Worm (Caenorhabditis elegans): ENCODE data around the gene F54F2.9.
A peak's percentile ranks its signal among the peaks of the same experiment; 100 is the strongest.

F54F2.9 gene

DNA sequence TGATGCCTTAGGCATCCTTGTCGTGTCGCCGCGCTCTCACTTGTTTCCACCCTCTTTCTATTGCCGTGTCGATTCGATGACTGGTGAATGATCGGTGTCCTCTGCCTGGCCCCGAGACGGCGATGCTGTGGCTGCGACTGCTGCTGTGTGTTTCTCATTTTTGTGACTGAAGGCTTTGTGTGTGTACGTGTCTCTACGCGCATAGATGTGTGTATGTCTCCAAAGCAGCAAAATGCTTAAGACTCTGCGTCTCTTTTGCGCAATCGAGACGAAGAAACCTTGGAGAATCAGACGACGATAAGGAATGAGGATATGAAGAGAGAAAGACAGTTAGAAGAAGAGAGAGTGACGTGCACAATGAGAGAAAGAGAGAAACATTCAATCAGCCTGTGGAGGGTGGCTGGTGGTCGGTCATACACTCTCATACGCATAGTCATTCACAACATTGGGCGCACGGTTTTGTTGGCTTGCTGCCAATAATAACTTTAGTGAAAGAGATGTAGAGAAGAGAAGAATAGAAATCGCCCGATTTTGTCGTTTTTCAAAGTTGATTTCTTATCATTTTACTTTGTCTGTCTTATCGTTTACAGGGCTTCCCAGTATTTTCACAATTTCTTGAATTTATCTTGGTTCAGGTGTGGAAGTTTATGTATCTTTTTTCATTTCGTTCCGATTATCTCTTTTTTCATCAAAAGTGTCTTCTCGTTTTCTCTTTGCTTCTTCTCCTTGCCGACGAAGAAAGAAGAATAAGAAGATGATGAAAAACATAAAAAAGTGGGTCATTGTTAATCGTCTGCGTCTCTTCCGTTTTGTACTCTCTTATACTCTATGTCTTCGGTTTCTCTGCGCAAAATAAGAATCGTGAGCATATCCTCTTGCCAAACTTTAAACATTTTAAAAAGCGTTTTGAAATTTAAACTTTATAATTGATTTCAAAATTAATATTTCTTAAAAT lies 24.9 kb downstream of the F54F2.9 start:
- TF ChIP-seq elt-3 (tag; optimal IDR thresholded peaks at IDR 0.05), result peak in 1 of 3 experiments; percentile 69
- peak; percentile 95 for TF ChIP-seq mdl-1 (tag; optimal IDR thresholded peaks at IDR 0.05)
- TF ChIP-seq unc-62 (GFP tag; optimal IDR thresholded peaks at IDR 0.05), result peak; percentile 99
- peak; percentile 93 for TF ChIP-seq elt-2 (tag; optimal IDR thresholded peaks at IDR 0.05)
- peak; percentile 98 for TF ChIP-seq nfya-1 (tag; optimal IDR thresholded peaks at IDR 0.05; ENCODE audit: insufficient read depth)
- TF ChIP-seq ceh-16 (tag; optimal IDR thresholded peaks at IDR 0.05), result no peak
- peak; percentile 70 for TF ChIP-seq ztf-4 (tag; optimal IDR thresholded peaks at IDR 0.05)
- peak in 1 of 2 experiments; percentile 75 for TF ChIP-seq eor-1 (tag; optimal IDR thresholded peaks at IDR 0.05)
- peak; percentile 89 for TF ChIP-seq aly-2 (tag; optimal IDR thresholded peaks at IDR 0.05)
- peak; percentile 91 for TF ChIP-seq egl-27 (tag; optimal IDR thresholded peaks at IDR 0.05)
- peak; percentile 99 for TF ChIP-seq pha-4 (tag; optimal IDR thresholded peaks at IDR 0.05)
- TF ChIP-seq R02D3.7 (tag; optimal IDR thresholded peaks at IDR 0.05), result peak; percentile 77
- TF ChIP-seq ceh-28 (tag; optimal IDR thresholded peaks at IDR 0.05), result peak; percentile 93
- peak; percentile 98 for TF ChIP-seq nhr-23 (tag; optimal IDR thresholded peaks at IDR 0.05)
- peak; percentile 70 for TF ChIP-seq nhr-43 (tag; optimal IDR thresholded peaks at IDR 0.05; ENCODE audit: poor library complexity, severe bottlenecking)
- TF ChIP-seq lsy-12 (tag; optimal IDR thresholded peaks at IDR 0.05), result peak; percentile 91
- TF ChIP-seq lin-39 (tag; optimal IDR thresholded peaks at IDR 0.05), result peak; percentile 97
- TF ChIP-seq snpc-4 (tag; optimal IDR thresholded peaks at IDR 0.05), result peak; percentile 88
- peak; percentile 40 for TF ChIP-seq mml-1 (tag; optimal IDR thresholded peaks at IDR 0.05)
- peak; percentile 86 for TF ChIP-seq sea-2 (GFP tag; optimal IDR thresholded peaks at IDR 0.05)
- TF ChIP-seq nhr-76 (tag; optimal IDR thresholded peaks at IDR 0.05), result no peak
- TF ChIP-seq fkh-2 (tag; optimal IDR thresholded peaks at IDR 0.05), result no peak
- peak; percentile 84 for TF ChIP-seq egl-5 (tag; optimal IDR thresholded peaks at IDR 0.05)
- TF ChIP-seq nhr-25 (tag; optimal IDR thresholded peaks at IDR 0.05), result peak; percentile 99
- peak; percentile 82 for TF ChIP-seq fkh-10 (GFP tag; optimal IDR thresholded peaks at IDR 0.05)
- TF ChIP-seq ceh-82 (tag; optimal IDR thresholded peaks at IDR 0.05), result peak; percentile 75
- peak; percentile 98 for TF ChIP-seq nhr-11 (tag; optimal IDR thresholded peaks at IDR 0.05)
- peak; percentile 69 for TF ChIP-seq elt-1 (tag; optimal IDR thresholded peaks at IDR 0.05)
- no peak for TF ChIP-seq nhr-237 (tag; optimal IDR thresholded peaks at IDR 0.05)
- TF ChIP-seq jun-1 (tag; optimal IDR thresholded peaks at IDR 0.05), result peak; percentile 95
- TF ChIP-seq pqm-1 (tag; optimal IDR thresholded peaks at IDR 0.05), result peak; percentile 62
- TF ChIP-seq ceh-9 (tag; optimal IDR thresholded peaks at IDR 0.05), result peak; percentile 50
- peak; percentile 92 for TF ChIP-seq tbx-2 (tag; optimal IDR thresholded peaks at IDR 0.05)
- TF ChIP-seq zag-1 (tag; optimal IDR thresholded peaks at IDR 0.05), result peak; percentile 82
- TF ChIP-seq lin-15B (tag; optimal IDR thresholded peaks at IDR 0.05), result peak; percentile 74
- peak; percentile 89 for TF ChIP-seq skn-1 (tag; optimal IDR thresholded peaks at IDR 0.05)
- peak; percentile 90 for TF ChIP-seq ama-1 (optimal IDR thresholded peaks at IDR 0.05)
- no peak for TF ChIP-seq ztf-11 (tag; optimal IDR thresholded peaks at IDR 0.05)
- TF ChIP-seq hmg-11 (tag; optimal IDR thresholded peaks at IDR 0.05), result peak; percentile 74
- TF ChIP-seq nhr-12 (tag; optimal IDR thresholded peaks at IDR 0.05), result no peak
- TF ChIP-seq ZK546.5 (tag; optimal IDR thresholded peaks at IDR 0.05), result no peak
- peak; percentile 41 for TF ChIP-seq daf-12 (tag; optimal IDR thresholded peaks at IDR 0.05)
- peak; percentile 78 for TF ChIP-seq nhr-77 (tag; optimal IDR thresholded peaks at IDR 0.05)
- TF ChIP-seq nhr-67 (tag; optimal IDR thresholded peaks at IDR 0.05), result peak; percentile 17
- TF ChIP-seq fos-1 (tag; optimal IDR thresholded peaks at IDR 0.05), result peak; percentile 72
- no peak for TF ChIP-seq unc-39 (tag; optimal IDR thresholded peaks at IDR 0.05)
- peak; percentile 16 for TF ChIP-seq nhr-28 (tag; optimal IDR thresholded peaks at IDR 0.05)

All from whole organism, L3 larva.